Fruit fly (Drosophila melanogaster): ENCODE results near the gene CG17075.
A peak's percentile ranks its signal among the peaks of the same experiment; 100 is the strongest.

Gene CG17075

dm6 chr2L:297480-298284 is 30.4 kb upstream of the CG17075 start, which contains the start of gene Pi3K21B (continued):
- TF ChIP-seq Oaz (GFP tag; IDR thresholded peaks at IDR 0.05) (peak; percentile 79), CG7357 (GFP tag; IDR thresholded peaks at IDR 0.05) (peak; percentile 70), Nf-YC (tag; optimal IDR thresholded peaks at IDR 0.05) (peak; percentile 86), sens (GFP tag) (peak; percentile 96), TFAM (GFP tag; optimal IDR thresholded peaks at IDR 0.05) (no peak), dimm (GFP tag; IDR thresholded peaks at IDR 0.05) (peak; percentile 64), da (GFP tag; optimal IDR thresholded peaks at IDR 0.05) (peak; percentile 68), gcm (GFP tag; optimal IDR thresholded peaks at IDR 0.05) (peak; percentile 74), CG13296 (GFP tag; optimal IDR thresholded peaks at IDR 0.05) (peak; percentile 84), CoRest (tag; optimal IDR thresholded peaks at IDR 0.05) (peak; percentile 95), Stat92E (GFP tag; optimal IDR thresholded peaks at IDR 0.05) (no peak), CG12236 (GFP tag; optimal IDR thresholded peaks at IDR 0.05) (peak; percentile 77), BEAF-32 (GFP tag; optimal IDR thresholded peaks at IDR 0.05) (peak; percentile 49), Blimp-1 (GFP tag; optimal IDR thresholded peaks at IDR 0.05) (peak; percentile 87), CG8478 (optimal IDR thresholded peaks at IDR 0.05) (peak; percentile 78), Hsf (GFP tag; optimal IDR thresholded peaks at IDR 0.05) (peak; percentile 90), tap (tag; optimal IDR thresholded peaks at IDR 0.05) (peak; percentile 74), CG8924 (tag; optimal IDR thresholded peaks at IDR 0.05) (peak; percentile 90), Awh (GFP tag; IDR thresholded peaks at IDR 0.05) (0 out of 2 replicates have a peak, but pooled peaks have one; percentile 51), zf30C (GFP tag; optimal IDR thresholded peaks at IDR 0.05) (peak; percentile 10), lbe (GFP tag; optimal IDR thresholded peaks at IDR 0.05) (peak; percentile 83), HHEX (GFP tag; optimal IDR thresholded peaks at IDR 0.05) (peak; percentile 85), CG7786 (GFP tag; optimal IDR thresholded peaks at IDR 0.05) (peak; percentile 95), CG11723 (GFP tag; optimal IDR thresholded peaks at IDR 0.05) (peak; percentile 80), CG34422 (GFP tag; IDR thresholded peaks at IDR 0.05) (no peak; the same call in 1 of the 3 replicates), zen2 (GFP tag; IDR thresholded peaks at IDR 0.05; ENCODE audit: partially characterized antibody) (no peak), Fer2 (tag; optimal IDR thresholded peaks at IDR 0.05) (peak; percentile 88), C15 (GFP tag; IDR thresholded peaks at IDR 0.05) (peak; percentile 46; the same call in 1 of the 3 replicates), CG10462 (GFP tag; optimal IDR thresholded peaks at IDR 0.05) (peak; percentile 75), twi (tag; optimal IDR thresholded peaks at IDR 0.05) (peak; percentile 84), CG12104 (GFP tag; optimal IDR thresholded peaks at IDR 0.05) (peak; percentile 89), Tbp (GFP tag; optimal IDR thresholded peaks at IDR 0.05) (no peak), CG4617 (GFP tag; optimal IDR thresholded peaks at IDR 0.05; ENCODE audit: borderline replicate concordance) (peak; percentile 97), CG5180 (GFP tag; optimal IDR thresholded peaks at IDR 0.05) (peak; percentile 69), Deaf1 (tag; optimal IDR thresholded peaks at IDR 0.05) (peak; percentile 28), pum (GFP tag; optimal IDR thresholded peaks at IDR 0.05) (peak; percentile 93), psq (GFP tag; optimal IDR thresholded peaks at IDR 0.05) (peak; percentile 54), cas (GFP tag; IDR thresholded peaks at IDR 0.05) (peak; percentile 30; the same call in 1 of the 2 replicates), Hr78 (GFP tag; optimal IDR thresholded peaks at IDR 0.05) (peak in 1 of 2 experiments; percentile 27), CG12744 (GFP tag; optimal IDR thresholded peaks at IDR 0.05) (peak; percentile 85), tin (GFP tag; optimal IDR thresholded peaks at IDR 0.05) (peak; percentile 94), CG15601 (tag; optimal IDR thresholded peaks at IDR 0.05) (peak; percentile 87), CG14860 (GFP tag; IDR thresholded peaks at IDR 0.05; ENCODE audit: partially characterized antibody) (no peak), lmd (GFP tag; IDR thresholded peaks at IDR 0.05) (peak; percentile 90), sob (GFP tag; IDR thresholded peaks at IDR 0.05) (peak; percentile 93), odd (GFP tag; optimal IDR thresholded peaks at IDR 0.05) (peak; percentile 75), CG2889 (GFP tag; IDR thresholded peaks at IDR 0.05) (peak; percentile 75), CG17612 (GFP tag; IDR thresholded peaks at IDR 0.05) (peak; percentile 52; the same call in 1 of the 2 replicates), croc (GFP tag; conservative IDR thresholded peaks at IDR 0.05) (peak; percentile 67)
